Fruit fly (Drosophila melanogaster) whole organism, prepupa: Measurements from ENCODE around the gene CG15894.

ENCODE experiments used
- Blimp-1 ChIP-seq: fragments of 200-800 bp; sonication (Bioruptor generic); optimal IDR thresholded peaks from 3 replicates; lab custom pipeline; 2017; ENCODE audit warnings: missing biosample characterization, missing genetic modification characterization, mild to moderate bottlenecking, moderate library complexity, missing genetic modification reagents
- CG10631 ChIP-seq: fragments of 200-800 bp; sonication (Bioruptor generic); optimal IDR thresholded peaks from 2 replicates; lab custom pipeline; 2016; ENCODE audit warnings: missing biosample characterization, missing genetic modification characterization
- CG11762 ChIP-seq: fragments of 200-800 bp; sonication (Bioruptor generic); optimal IDR thresholded peaks from 3 replicates; lab custom pipeline; 2016; ENCODE audit warnings: missing biosample characterization, missing genetic modification characterization; ENCODE audit not compliant: insufficient read depth
- CG11902 ChIP-seq: fragments of 200-800 bp; sonication (Bioruptor generic); optimal IDR thresholded peaks from 3 replicates; lab custom pipeline; 2016; ENCODE audit warnings: missing biosample characterization, missing genetic modification characterization
- CG15336 ChIP-seq: fragments of 200-800 bp; sonication (Bioruptor generic); IDR thresholded peaks from 2 replicates; pipeline ENCODE4 v1.3.6; 2022; ENCODE audit warnings: missing biosample characterization, missing genetic modification characterization
- CG1621 ChIP-seq: fragments of 200-800 bp; sonication (Bioruptor generic); optimal IDR thresholded peaks from 3 replicates; lab custom pipeline; 2018; ENCODE audit warnings: missing biosample characterization, mild to moderate bottlenecking, missing genetic modification characterization
- CG16779 ChIP-seq: fragments of 200-800 bp; sonication (Bioruptor generic); optimal IDR thresholded peaks from 3 replicates; lab custom pipeline; 2017; ENCODE audit warnings: missing biosample characterization, mild to moderate bottlenecking, missing genetic modification characterization
- CG3032 ChIP-seq: fragments of 200-800 bp; optimal IDR thresholded peaks from 2 replicates; lab custom pipeline; 2019; ENCODE audit warnings: missing biosample characterization, mild to moderate bottlenecking, missing genetic modification characterization, moderate library complexity
- CG31627 ChIP-seq: fragments of 200-800 bp; sonication (Bioruptor generic); optimal IDR thresholded peaks from 3 replicates; lab custom pipeline; 2016; ENCODE audit warnings: missing biosample characterization, missing genetic modification characterization
- CG32006 ChIP-seq: fragments of 200-800 bp; sonication (Bioruptor generic); optimal IDR thresholded peaks from 3 replicates; lab custom pipeline; 2017; ENCODE audit warnings: missing biosample characterization, mild to moderate bottlenecking, missing genetic modification characterization
- CG3919 ChIP-seq: fragments of 200-800 bp; sonication (Bioruptor generic); optimal IDR thresholded peaks from 3 replicates; lab custom pipeline; 2016; ENCODE audit warnings: missing biosample characterization, missing genetic modification characterization
- CG4318 ChIP-seq: fragments of 200-800 bp; sonication (Bioruptor generic); optimal IDR thresholded peaks from 3 replicates; lab custom pipeline; 2017; ENCODE audit warnings: missing biosample characterization, mild to moderate bottlenecking, missing genetic modification characterization
- CG6163 ChIP-seq: fragments of 200-800 bp; sonication (Bioruptor generic); IDR thresholded peaks from 3 replicates; pipeline ENCODE4 v1.3.6; 2022; ENCODE audit warnings: missing biosample characterization, missing genetic modification characterization
- CG6276 ChIP-seq: fragments of 200-800 bp; sonication (Bioruptor generic); optimal IDR thresholded peaks from 2 replicates; lab custom pipeline; 2017; ENCODE audit warnings: missing biosample characterization, mild to moderate bottlenecking, missing genetic modification characterization
- CG6792 ChIP-seq: fragments of 200-800 bp; sonication (Bioruptor generic); optimal IDR thresholded peaks from 3 replicates; lab custom pipeline; 2016; ENCODE audit warnings: missing biosample characterization, missing genetic modification characterization
- CG6808 ChIP-seq: fragments of 200-800 bp; sonication (Bioruptor generic); optimal IDR thresholded peaks from 3 replicates; lab custom pipeline; 2017; ENCODE audit warnings: missing biosample characterization, missing genetic modification characterization, mild to moderate bottlenecking, moderate library complexity, missing genetic modification reagents
- CG6854 ChIP-seq: fragments of 200-800 bp; sonication (Bioruptor generic); optimal IDR thresholded peaks from 2 replicates; lab custom pipeline; 2017; ENCODE audit warnings: missing biosample characterization, mild to moderate bottlenecking, missing genetic modification characterization
- CG7368 ChIP-seq: fragments of 200-800 bp; sonication (Bioruptor generic); optimal IDR thresholded peaks from 3 replicates; lab custom pipeline; 2016; ENCODE audit warnings: missing biosample characterization, missing genetic modification characterization
- CG8119 ChIP-seq: fragments of 200-800 bp; sonication (Bioruptor generic); IDR thresholded peaks from 3 replicates; pipeline ENCODE4 v1.3.6; 2022; ENCODE audit warnings: missing biosample characterization, missing genetic modification characterization
- CG8632 ChIP-seq: fragments of 200-800 bp; sonication (Bioruptor generic); optimal IDR thresholded peaks from 3 replicates; lab custom pipeline; 2016; ENCODE audit warnings: missing biosample characterization, missing genetic modification characterization
- Eip75B ChIP-seq: fragments of 200-800 bp; sonication (Bioruptor generic); optimal IDR thresholded peaks from 3 replicates; lab custom pipeline; 2016; ENCODE audit warnings: missing biosample characterization, missing genetic modification characterization
- Eip78C ChIP-seq: fragments of 200-800 bp; sonication (Bioruptor generic); peaks from one replicate; lab custom pipeline; 2016; ENCODE audit warnings: missing biosample characterization, missing genetic modification characterization
- Eip93F ChIP-seq: fragments of 200-800 bp; sonication (Bioruptor generic); optimal IDR thresholded peaks from 2 replicates; lab custom pipeline; 2016; ENCODE audit warnings: missing biosample characterization, mild to moderate bottlenecking, missing genetic modification characterization
- Ets21C ChIP-seq: fragments of 200-800 bp; sonication (Bioruptor generic); optimal IDR thresholded peaks from 3 replicates; lab custom pipeline; 2016; ENCODE audit warnings: missing biosample characterization, missing genetic modification characterization
- Ets96B ChIP-seq: fragments of 200-800 bp; optimal IDR thresholded peaks from 2 replicates; lab custom pipeline; 2019; ENCODE audit warnings: missing biosample characterization, mild to moderate bottlenecking, missing genetic modification characterization, moderate library complexity
- Gug ChIP-seq: fragments of 200-800 bp; sonication (Bioruptor generic); IDR thresholded peaks from 2 replicates; pipeline ENCODE4 v1.3.6; 2022; ENCODE audit warnings: missing biosample characterization, missing genetic modification characterization
- Hr38 ChIP-seq: sonication (Bioruptor generic); optimal IDR thresholded peaks from 2 replicates; lab custom pipeline; 2016; ENCODE audit warnings: missing biosample characterization, missing genetic modification characterization
- Hr39 ChIP-seq: fragments of 200-800 bp; sonication (Bioruptor generic); optimal IDR thresholded peaks from 2 replicates; lab custom pipeline; 2016; ENCODE audit warnings: missing biosample characterization, missing genetic modification characterization
- Hr4 ChIP-seq: fragments of 200-800 bp; sonication (Bioruptor generic); optimal IDR thresholded peaks from 3 replicates; lab custom pipeline; 2016; ENCODE audit warnings: missing biosample characterization, missing genetic modification characterization
- Met ChIP-seq: fragments of 200-800 bp; sonication (Bioruptor generic); optimal IDR thresholded peaks from 3 replicates; lab custom pipeline; 2016; ENCODE audit warnings: missing biosample characterization, missing genetic modification characterization
- Smox ChIP-seq: fragments of 200-800 bp; sonication (Bioruptor generic); optimal IDR thresholded peaks from 3 replicates; lab custom pipeline; 2016; ENCODE audit warnings: missing biosample characterization, missing genetic modification characterization
- Sox102F ChIP-seq: fragments of 200-800 bp; sonication (Bioruptor generic); optimal IDR thresholded peaks from 2 replicates; lab custom pipeline; 2016; ENCODE audit warnings: missing biosample characterization, mild to moderate bottlenecking, missing genetic modification characterization
- Sox14 ChIP-seq: fragments of 200-800 bp; sonication (Bioruptor generic); optimal IDR thresholded peaks from 3 replicates; lab custom pipeline; 2016; ENCODE audit warnings: missing biosample characterization, missing genetic modification characterization
- Sox15 ChIP-seq: fragments of 200-800 bp; sonication (Bioruptor generic); optimal IDR thresholded peaks from 3 replicates; lab custom pipeline; 2016; ENCODE audit warnings: missing biosample characterization, missing genetic modification characterization
- achi ChIP-seq: fragments of 200-800 bp; sonication (Bioruptor generic); optimal IDR thresholded peaks from 3 replicates; lab custom pipeline; 2016; ENCODE audit warnings: missing biosample characterization, missing genetic modification characterization
- acj6 ChIP-seq: fragments of 200-800 bp; sonication (Bioruptor generic); optimal IDR thresholded peaks from 3 replicates; lab custom pipeline; 2016; ENCODE audit warnings: missing biosample characterization, missing genetic modification characterization
- cyc ChIP-seq: fragments of 200-800 bp; sonication (Bioruptor generic); optimal IDR thresholded peaks from 3 replicates; lab custom pipeline; 2016; ENCODE audit warnings: missing biosample characterization, missing genetic modification characterization
- dac ChIP-seq: fragments of 200-800 bp; sonication (Bioruptor generic); optimal IDR thresholded peaks from 2 replicates; lab custom pipeline; 2017; ENCODE audit warnings: missing biosample characterization, mild to moderate bottlenecking, missing genetic modification characterization
- dsx ChIP-seq: fragments of 200-800 bp; optimal IDR thresholded peaks from 3 replicates; lab custom pipeline; 2019; ENCODE audit warnings: missing biosample characterization, mild to moderate bottlenecking, missing genetic modification characterization, moderate library complexity; ENCODE audit not compliant: poor library complexity, severe bottlenecking
- eg ChIP-seq: fragments of 200-800 bp; sonication (Bioruptor generic); IDR thresholded peaks from 3 replicates; pipeline ENCODE4 v1.3.6; 2022; ENCODE audit warnings: missing biosample characterization, missing genetic modification characterization
- esn ChIP-seq: fragments of 200-800 bp; sonication (Bioruptor generic); optimal IDR thresholded peaks from 2 replicates; lab custom pipeline; 2016; ENCODE audit warnings: missing biosample characterization, mild to moderate bottlenecking, missing genetic modification characterization, moderate library complexity
- fd85E ChIP-seq: fragments of 200-800 bp; sonication (Bioruptor generic); optimal IDR thresholded peaks from 3 replicates; lab custom pipeline; 2016; ENCODE audit warnings: missing biosample characterization, missing genetic modification characterization
- fkh ChIP-seq: fragments of 200-800 bp; sonication (Bioruptor generic); optimal IDR thresholded peaks from 3 replicates; lab custom pipeline; 2017; ENCODE audit warnings: missing biosample characterization, mild to moderate bottlenecking, missing genetic modification characterization, moderate library complexity
- lz ChIP-seq: fragments of 200-800 bp; sonication (Bioruptor generic); optimal IDR thresholded peaks from 3 replicates; lab custom pipeline; 2016; ENCODE audit warnings: missing biosample characterization, missing genetic modification characterization
- net ChIP-seq: fragments of 200-800 bp; sonication (Bioruptor generic); optimal IDR thresholded peaks from 3 replicates; lab custom pipeline; 2016; ENCODE audit warnings: missing biosample characterization, missing genetic modification characterization
- pdm3 ChIP-seq: fragments of 200-800 bp; sonication (Bioruptor generic); optimal IDR thresholded peaks from 3 replicates; lab custom pipeline; 2016; ENCODE audit warnings: missing biosample characterization, missing genetic modification characterization
- spab ChIP-seq: fragments of 200-800 bp; sonication (Bioruptor generic); optimal IDR thresholded peaks from 2 replicates; lab custom pipeline; 2017; ENCODE audit warnings: missing biosample characterization, mild to moderate bottlenecking, missing genetic modification characterization, missing genetic modification reagents
- ss ChIP-seq, 2 experiments: fragments of 200-800 bp; sonication (Bioruptor generic); optimal IDR thresholded peaks; 2 replicates in 1 of 2; 3 replicates in 1 of 2; lab custom pipeline; 2017 to 2018; ENCODE audit warnings: mild to moderate bottlenecking in 2 of 2, missing biosample characterization in 2 of 2, missing genetic modification characterization in 2 of 2, moderate library complexity in 1 of 2
- svp ChIP-seq: fragments of 200-800 bp; sonication (Bioruptor generic); peaks from one replicate; lab custom pipeline; 2016; ENCODE audit warnings: missing biosample characterization, missing genetic modification characterization
- vri ChIP-seq: fragments of 200-800 bp; sonication (Bioruptor generic); optimal IDR thresholded peaks from 3 replicates; lab custom pipeline; 2016; ENCODE audit warnings: missing biosample characterization, mild to moderate bottlenecking, missing genetic modification characterization

Gene CG15894

DNA sequence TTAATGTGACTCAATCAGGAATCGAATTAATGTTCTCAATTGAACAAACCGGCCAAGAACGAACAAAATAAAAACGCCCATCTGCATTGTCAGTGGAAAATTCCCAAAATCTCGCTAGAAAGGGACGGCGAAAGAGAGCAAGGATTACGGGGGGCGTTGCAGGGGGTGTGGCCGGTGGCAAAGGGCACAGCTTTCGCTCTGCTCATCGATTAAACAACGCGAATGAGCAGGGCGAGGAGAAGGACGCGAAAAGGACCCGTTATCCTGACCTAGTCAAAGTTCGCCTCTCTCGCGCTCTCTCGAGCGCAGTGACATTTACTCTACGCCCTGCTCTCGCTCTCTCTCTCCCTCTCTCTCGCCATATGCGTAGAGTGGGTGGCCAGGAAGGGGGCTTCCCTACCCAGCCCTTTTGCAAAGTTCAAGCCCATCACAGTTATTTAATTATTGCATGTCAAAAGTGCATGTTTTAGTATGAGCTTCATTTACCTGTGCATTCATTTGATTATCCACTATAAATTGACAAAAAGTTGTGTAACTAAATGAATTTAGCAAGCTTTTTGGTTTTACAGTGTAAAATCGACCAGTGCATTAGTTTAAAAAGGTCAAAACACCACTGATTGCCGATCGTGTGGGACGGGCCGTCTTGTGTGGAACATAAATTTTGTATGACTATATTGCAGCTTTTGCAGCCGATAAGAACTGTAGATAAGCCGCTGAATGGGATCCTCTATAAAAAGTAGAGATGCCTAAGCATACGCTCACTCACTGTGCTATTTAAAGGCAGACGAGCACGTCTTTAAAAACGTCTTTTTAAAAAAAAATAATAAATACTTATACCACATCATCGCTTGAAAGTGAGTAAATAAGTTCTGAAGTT is 30.0 kb downstream of the CG15894 start:
- TF ChIP-seq esn (GFP tag; lab: Kevin White, UChicago) = peak; percentile 76
- no peak for TF ChIP-seq dac (GFP tag; lab: Kevin White, UChicago)
- peak; percentile 33; the same call in 1 of the 2 replicates for TF ChIP-seq Gug
- TF ChIP-seq CG6163 (GFP tag; lab: Robert Waterston, UW) = peak; percentile 63
- peak; percentile 79 for TF ChIP-seq Sox14 (GFP tag; lab: Kevin White, UChicago)
- peak; percentile 34 for TF ChIP-seq CG16779 (tag; lab: Kevin White, UChicago)
- TF ChIP-seq svp (GFP tag; lab: Kevin White, UChicago) = peak; percentile 96
- TF ChIP-seq CG8119 (GFP tag; lab: Robert Waterston, UW) = peak; percentile 47; the same call in 2 of the 3 replicates
- peak; percentile 35 for TF ChIP-seq spab (GFP tag; lab: Kevin White, UChicago)
- peak; percentile 79 for TF ChIP-seq CG32006 (GFP tag; lab: Kevin White, UChicago)
- peak; percentile 48 for TF ChIP-seq CG6792
- peak; percentile 65 for TF ChIP-seq CG3032
- TF ChIP-seq CG6276 = peak; percentile 26
- TF ChIP-seq CG1621 (tag; lab: Kevin White, UChicago) = peak; percentile 37
- TF ChIP-seq vri (GFP tag; lab: Kevin White, UChicago) = peak; percentile 9
- TF ChIP-seq Blimp-1 (GFP tag; lab: Kevin White, UChicago) = no peak
- no peak for TF ChIP-seq fd85E (GFP tag; lab: Kevin White, UChicago)
- TF ChIP-seq achi (GFP tag; lab: Kevin White, UChicago) = peak; percentile 48
- TF ChIP-seq Sox102F (GFP tag; lab: Kevin White, UChicago) = peak; percentile 47
- TF ChIP-seq CG7368 (GFP tag; lab: Kevin White, UChicago) = peak; percentile 32
- peak; percentile 66 for TF ChIP-seq CG10631
- TF ChIP-seq Sox15 (GFP tag; lab: Kevin White, UChicago) = peak; percentile 40
- peak; percentile 48 for TF ChIP-seq cyc (GFP tag; lab: Kevin White, UChicago)
- TF ChIP-seq acj6 (GFP tag; lab: Kevin White, UChicago) = peak; percentile 55
- TF ChIP-seq Hr39 (GFP tag; lab: Kevin White, UChicago) = peak; percentile 63
- peak; percentile 57 for TF ChIP-seq Smox
- TF ChIP-seq CG8632 (GFP tag; lab: Kevin White, UChicago) = peak; percentile 55
- TF ChIP-seq CG11902 (GFP tag; lab: Kevin White, UChicago) = no peak
- no peak for TF ChIP-seq CG6854
- TF ChIP-seq CG4318 (GFP tag; lab: Kevin White, UChicago) = peak; percentile 36
- TF ChIP-seq fkh (GFP tag; lab: Kevin White, UChicago) = no peak
- TF ChIP-seq Ets21C (GFP tag; lab: Kevin White, UChicago) = peak; percentile 51
- peak; percentile 70 for TF ChIP-seq CG6808 (GFP tag; lab: Kevin White, UChicago)
- peak; percentile 58 for TF ChIP-seq net (GFP tag; lab: Kevin White, UChicago)
- peak; percentile 60 for TF ChIP-seq Eip75B
- peak; percentile 70 for TF ChIP-seq Met (GFP tag; lab: Kevin White, UChicago)
- TF ChIP-seq lz = peak; percentile 60
- peak; percentile 47 for TF ChIP-seq CG3919 (GFP tag; lab: Kevin White, UChicago)
- TF ChIP-seq Eip93F (GFP tag; lab: Kevin White, UChicago) = no peak
- peak; percentile 22 to 46 for TF ChIP-seq ss (GFP tag; optimal IDR thresholded peaks at IDR 0.05; lab: Kevin White, UChicago)
- peak; percentile 63 for TF ChIP-seq Hr4 (GFP tag; lab: Kevin White, UChicago)
- peak; percentile 32; the same call in 1 of the 2 replicates for TF ChIP-seq CG15336
- peak; percentile 64 for TF ChIP-seq CG31627 (GFP tag; lab: Kevin White, UChicago)
- TF ChIP-seq Ets96B (tag; lab: Kevin White, UChicago) = peak; percentile 50
- TF ChIP-seq Eip78C (GFP tag; lab: Kevin White, UChicago) = peak; percentile 82
- TF ChIP-seq pdm3 = peak; percentile 64
- no peak for TF ChIP-seq Hr38 (GFP tag; lab: Kevin White, UChicago)
- TF ChIP-seq dsx (GFP tag; lab: Kevin White, UChicago) = peak; percentile 27
- no peak for TF ChIP-seq CG11762 (GFP tag; lab: Kevin White, UChicago)
- peak; percentile 38; the same call in 1 of the 3 replicates for TF ChIP-seq eg
